Fruit fly (Drosophila melanogaster): ENCODE data around the gene CG18476.

Gene CG18476

DNA sequence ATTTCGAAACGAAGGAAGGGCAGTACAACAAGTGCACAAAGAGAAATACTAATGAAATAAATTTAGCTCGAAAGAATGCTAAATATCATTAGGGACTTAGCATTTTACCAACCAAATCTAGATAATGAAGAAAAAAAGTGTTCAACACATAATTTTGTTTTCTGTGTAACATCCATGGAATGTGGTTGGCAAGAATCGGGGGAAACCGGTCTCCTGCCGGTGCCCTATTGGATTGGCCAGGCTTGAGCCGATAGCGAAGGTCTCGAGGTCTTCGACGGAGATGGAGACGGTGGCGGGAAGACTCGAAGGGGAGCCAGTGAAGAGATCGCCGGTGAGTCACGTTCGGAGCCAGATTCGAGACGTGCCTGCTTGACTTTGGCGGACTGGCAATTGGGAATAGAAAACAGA is 20.1 kb downstream of the CG18476 start (continued):
- no peak for TF ChIP-seq Rx (GFP tag; IDR thresholded peaks at IDR 0.05)
- peak; percentile 27 for TF ChIP-seq CG17829 (tag; optimal IDR thresholded peaks at IDR 0.05)
- 0 out of 2 replicates have a peak, but pooled peaks have one; percentile 41 for TF ChIP-seq CG11247 (GFP tag; IDR thresholded peaks at IDR 0.05)
- TF ChIP-seq sc (optimal IDR thresholded peaks at IDR 0.05): no peak
- TF ChIP-seq sc (GFP tag; optimal IDR thresholded peaks at IDR 0.05): no peak
- no peak for TF ChIP-seq CG34224 (GFP tag; IDR thresholded peaks at IDR 0.05; ENCODE audit: partially characterized antibody)
- TF ChIP-seq Abd-B (GFP tag; optimal IDR thresholded peaks at IDR 0.05): no peak
- TF ChIP-seq CG9817 (tag; optimal IDR thresholded peaks at IDR 0.05): peak; percentile 10
- peak; percentile 35 for TF ChIP-seq pnt (GFP tag; optimal IDR thresholded peaks at IDR 0.05)
- TF ChIP-seq CG3281 (GFP tag; optimal IDR thresholded peaks at IDR 0.05): peak; percentile 12
- TF ChIP-seq fd3F (GFP tag; optimal IDR thresholded peaks at IDR 0.05): no peak
- TF ChIP-seq CkIIα-i1 (GFP tag; IDR thresholded peaks at IDR 0.05): no peak; the same call in 1 of the 2 replicates
- no peak for TF ChIP-seq Adf1 (GFP tag; IDR thresholded peaks at IDR 0.05)
- no peak for TF ChIP-seq GATAe (GFP tag; conservative IDR thresholded peaks at IDR 0.05)
- TF ChIP-seq E2f1 (GFP tag; IDR thresholded peaks at IDR 0.05): peak; percentile 33; the same call in 1 of the 2 replicates
- TF ChIP-seq dmrt11E (tag; optimal IDR thresholded peaks at IDR 0.05): peak; percentile 45
- TF ChIP-seq Hr51 (GFP tag; optimal IDR thresholded peaks at IDR 0.05): no peak
- peak; percentile 30 for TF ChIP-seq Dip3 (GFP tag; optimal IDR thresholded peaks at IDR 0.05)
- TF ChIP-seq Deaf1 (tag; optimal IDR thresholded peaks at IDR 0.05): peak; percentile 15
- no peak for TF ChIP-seq CG18011 (GFP tag; optimal IDR thresholded peaks at IDR 0.05)
- TF ChIP-seq CG15601 (tag; optimal IDR thresholded peaks at IDR 0.05): peak; percentile 2
- TF ChIP-seq zen (tag; optimal IDR thresholded peaks at IDR 0.05): no peak
- peak; percentile 68 for TF ChIP-seq CG13894 (tag; optimal IDR thresholded peaks at IDR 0.05)
- TF ChIP-seq CG11723 (GFP tag; optimal IDR thresholded peaks at IDR 0.05): no peak
- TF ChIP-seq CG12391 (tag; optimal IDR thresholded peaks at IDR 0.05): peak; percentile 47
- TF ChIP-seq CG6765 (GFP tag; optimal IDR thresholded peaks at IDR 0.05): no peak
- TF ChIP-seq lab (GFP tag; optimal IDR thresholded peaks at IDR 0.05): peak; percentile 59
- peak; percentile 36 for TF ChIP-seq CG9727 (GFP tag; optimal IDR thresholded peaks at IDR 0.05)
- peak; percentile 13 for TF ChIP-seq CG8924 (tag; optimal IDR thresholded peaks at IDR 0.05)
- 0 out of 4 replicates have a peak, but pooled peaks have one; percentile 67 for TF ChIP-seq chinmo (GFP tag; IDR thresholded peaks at IDR 0.05; ENCODE audit: partially characterized antibody)
- TF ChIP-seq NC2α (GFP tag; optimal IDR thresholded peaks at IDR 0.05): no peak
- TF ChIP-seq kni (GFP tag; optimal IDR thresholded peaks at IDR 0.05): peak; percentile 77
- TF ChIP-seq hth (optimal IDR thresholded peaks at IDR 0.05): no peak
- no peak for TF ChIP-seq inv (GFP tag; IDR thresholded peaks at IDR 0.05; ENCODE audit: partially characterized antibody)
- TF ChIP-seq sd (tag; optimal IDR thresholded peaks at IDR 0.05): peak; percentile 99
- no peak for TF ChIP-seq CG32772 (GFP tag; IDR thresholded peaks at IDR 0.05)
- peak; percentile 15 for TF ChIP-seq Xbp1 (GFP tag; optimal IDR thresholded peaks at IDR 0.05)
- no peak for TF ChIP-seq CG6683 (GFP tag; optimal IDR thresholded peaks at IDR 0.05)
- no peak for TF ChIP-seq Oli (tag; optimal IDR thresholded peaks at IDR 0.05)
- no peak for TF ChIP-seq Fer2 (tag; optimal IDR thresholded peaks at IDR 0.05)
- TF ChIP-seq wek (GFP tag; optimal IDR thresholded peaks at IDR 0.05): no peak
- peak; percentile 15 to 43 for TF ChIP-seq Pdp1 (GFP tag; optimal IDR thresholded peaks at IDR 0.05)
- peak; percentile 29 for TF ChIP-seq bcd (GFP tag; optimal IDR thresholded peaks at IDR 0.05)
- TF ChIP-seq CG13296 (GFP tag; optimal IDR thresholded peaks at IDR 0.05): no peak
- no peak for TF ChIP-seq chm (GFP tag; IDR thresholded peaks at IDR 0.05)
- peak; percentile 4 for TF ChIP-seq CG14710 (tag; optimal IDR thresholded peaks at IDR 0.05)
- peak; percentile 64; the same call in 1 of the 2 replicates for TF ChIP-seq Xrp1 (GFP tag; IDR thresholded peaks at IDR 0.05)
- peak; percentile 10 for TF ChIP-seq CG12236 (GFP tag; optimal IDR thresholded peaks at IDR 0.05)
- no peak for TF ChIP-seq Lhr (GFP tag; optimal IDR thresholded peaks at IDR 0.05)
- TF ChIP-seq CG11696 (GFP tag; IDR thresholded peaks at IDR 0.05): no peak
